Worm (Caenorhabditis elegans): ENCODE data around the gene srz-13.

ce11 chrV:16194639-16195038 lies 12.4 kb downstream of the srz-13 start, which contains the start of gene rabr-4:
- TF ChIP-seq mbf-1 (tag; optimal IDR thresholded peaks at IDR 0.05), result no peak
- no peak for TF ChIP-seq mab-5 (tag; optimal IDR thresholded peaks at IDR 0.05)
- no peak for TF ChIP-seq nhr-237 (tag; optimal IDR thresholded peaks at IDR 0.05)
- TF ChIP-seq ztf-11 (tag; optimal IDR thresholded peaks at IDR 0.05), result no peak
- no peak for TF ChIP-seq gmeb-1 (tag; optimal IDR thresholded peaks at IDR 0.05)
- no peak for TF ChIP-seq snpc-4 (tag; optimal IDR thresholded peaks at IDR 0.05)

Data from whole organism, L2 larva.